Worm (Caenorhabditis elegans): ENCODE data around the gene zip-11.

Gene zip-11

DNA sequence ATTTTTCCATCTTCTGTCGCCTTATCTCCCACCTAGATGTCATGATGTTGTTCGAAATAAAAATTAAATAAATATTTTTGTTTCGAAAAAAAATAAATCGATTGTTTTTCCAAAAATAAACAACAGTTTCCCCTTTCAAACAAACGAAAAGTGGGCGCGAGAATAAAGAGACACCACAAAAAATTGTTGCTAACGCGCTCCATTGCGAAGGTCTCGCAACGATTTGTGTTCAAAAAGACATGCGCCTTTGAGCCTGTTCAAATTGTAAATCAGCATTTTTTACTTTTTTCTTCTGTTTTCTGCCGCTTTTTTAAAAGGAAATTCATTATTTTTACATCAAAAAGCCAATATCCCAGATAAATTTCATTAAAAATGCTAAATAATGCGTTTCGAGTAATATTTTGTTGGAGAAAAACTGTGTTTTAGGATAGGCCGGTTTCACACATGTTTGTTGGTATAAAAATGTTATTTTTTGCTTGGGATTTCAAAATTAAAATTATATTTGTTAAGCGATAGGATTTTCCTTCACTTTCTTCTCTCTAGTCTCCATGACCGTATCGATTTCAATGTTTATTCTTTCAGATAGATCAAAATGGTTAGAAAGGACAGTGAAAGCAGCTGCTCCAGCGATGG is 16.4 kb upstream of the zip-11 start, which contains the start of gene W08E12.7 (continued):
- TF ChIP-seq fkh-10 (GFP tag; optimal IDR thresholded peaks at IDR 0.05) (peak; percentile 69), sox-4 (tag; optimal IDR thresholded peaks at IDR 0.05) (peak; percentile 64), pqm-1 (tag; optimal IDR thresholded peaks at IDR 0.05) (no peak), swsn-7 (tag; optimal IDR thresholded peaks at IDR 0.05) (peak; percentile 93), ceh-82 (tag; optimal IDR thresholded peaks at IDR 0.05) (peak; percentile 94 to 98 (median 94)), sptf-1 (tag; optimal IDR thresholded peaks at IDR 0.05) (no peak), ets-5 (GFP tag; IDR thresholded peaks at IDR 0.05) (no peak), Y116A8C.19 (tag; optimal IDR thresholded peaks at IDR 0.05; ENCODE audit: borderline replicate concordance) (no peak), lin-15B (tag; optimal IDR thresholded peaks at IDR 0.05) (peak; percentile 99), grh-1 (GFP tag; IDR thresholded peaks at IDR 0.05) (peak; percentile 75), C34B4.2 (tag; optimal IDR thresholded peaks at IDR 0.05) (no peak), vab-15 (tag; optimal IDR thresholded peaks at IDR 0.05) (peak; percentile 85), nhr-19 (GFP tag; conservative IDR thresholded peaks at IDR 0.05) (peak; percentile 92), pax-3 (tag; optimal IDR thresholded peaks at IDR 0.05) (peak; percentile 88), tlp-1 (tag; optimal IDR thresholded peaks at IDR 0.05) (no peak), efl-3 (GFP tag; optimal IDR thresholded peaks at IDR 0.05) (no peak), xbp-1 (tag; optimal IDR thresholded peaks at IDR 0.05) (peak; percentile 92), lin-39 (tag; optimal IDR thresholded peaks at IDR 0.05) (peak; percentile 70), blmp-1 (tag; optimal IDR thresholded peaks at IDR 0.05) (peak; percentile 91), lin-35 (GFP tag; optimal IDR thresholded peaks at IDR 0.05) (peak; percentile 94 to 96), lin-13 (GFP tag; optimal IDR thresholded peaks at IDR 0.05) (peak; percentile 95), nhr-237 (tag; optimal IDR thresholded peaks at IDR 0.05) (peak; percentile 94), ceh-90 (tag; optimal IDR thresholded peaks at IDR 0.05) (no peak), nhr-90 (tag; optimal IDR thresholded peaks at IDR 0.05; ENCODE audit: poor library complexity) (peak; percentile 90), elt-2 (tag; optimal IDR thresholded peaks at IDR 0.05) (peak; percentile 40), zag-1 (tag; optimal IDR thresholded peaks at IDR 0.05) (peak; percentile 50), nhr-84 (tag; optimal IDR thresholded peaks at IDR 0.05) (no peak), sup-37 (GFP tag; optimal IDR thresholded peaks at IDR 0.05) (no peak), mef-2 (tag; optimal IDR thresholded peaks at IDR 0.05) (peak; percentile 35), snu-23 (GFP tag; optimal IDR thresholded peaks at IDR 0.05) (peak; percentile 97), irx-1 (tag; optimal IDR thresholded peaks at IDR 0.05) (peak; percentile 86), nhr-71 (tag; optimal IDR thresholded peaks at IDR 0.05) (peak; percentile 97), aha-1 (tag; optimal IDR thresholded peaks at IDR 0.05) (no peak), lir-3 (tag; optimal IDR thresholded peaks at IDR 0.05; ENCODE audit: poor library complexity) (peak; percentile 83), pag-3 (tag; optimal IDR thresholded peaks at IDR 0.05; ENCODE audit: borderline replicate concordance, insufficient read depth) (peak; percentile 55), dsc-1 (tag; optimal IDR thresholded peaks at IDR 0.05) (peak; percentile 84), nhr-47 (tag; optimal IDR thresholded peaks at IDR 0.05) (peak; percentile 94), nhr-77 (tag; optimal IDR thresholded peaks at IDR 0.05) (peak; percentile 96), ces-1 (GFP tag; optimal IDR thresholded peaks at IDR 0.05) (no peak), isw-1 (GFP tag; IDR thresholded peaks at IDR 0.05) (peak; percentile 93), ceh-63 (GFP tag; optimal IDR thresholded peaks at IDR 0.05) (no peak), skn-1 (tag; optimal IDR thresholded peaks at IDR 0.05) (peak; percentile 96), nhr-11 (tag; optimal IDR thresholded peaks at IDR 0.05) (peak; percentile 68), hlh-17 (GFP tag; optimal IDR thresholded peaks at IDR 0.05; ENCODE audit: borderline replicate concordance) (no peak), egl-13 (tag; optimal IDR thresholded peaks at IDR 0.05) (peak; percentile 70), tbx-2 (tag; optimal IDR thresholded peaks at IDR 0.05) (peak; percentile 90), lsy-2 (tag; optimal IDR thresholded peaks at IDR 0.05) (peak; percentile 96 to 97), ama-1 (optimal IDR thresholded peaks at IDR 0.05) (peak; percentile 84), F16B12.6 (tag; optimal IDR thresholded peaks at IDR 0.05) (peak; percentile 75), nhr-12 (tag; optimal IDR thresholded peaks at IDR 0.05) (no peak), rnt-1 (tag; optimal IDR thresholded peaks at IDR 0.05) (peak; percentile 95), ztf-4 (tag; optimal IDR thresholded peaks at IDR 0.05) (peak; percentile 80)

All from whole organism, L1 larva.